Worm (Caenorhabditis elegans): ENCODE data around the gene gst-30.

ce11 chrII:4918501-4919021 lies 16.3 kb downstream of the gst-30 start:
- TF ChIP-seq cey-2 (tag; optimal IDR thresholded peaks at IDR 0.05; ENCODE audit: borderline replicate concordance, insufficient read depth) (no peak), daf-12 (tag; optimal IDR thresholded peaks at IDR 0.05) (no peak), aha-1 (tag) (no peak), mep-1 (tag; optimal IDR thresholded peaks at IDR 0.05) (no peak), ama-1 (optimal IDR thresholded peaks at IDR 0.05) (no peak), madf-5 (GFP tag; IDR thresholded peaks at IDR 0.05) (no peak), ceh-82 (tag; optimal IDR thresholded peaks at IDR 0.05) (no peak), mes-2 (tag; optimal IDR thresholded peaks at IDR 0.05; ENCODE audit: poor library complexity, severe bottlenecking) (no peak), nhr-48 (tag; optimal IDR thresholded peaks at IDR 0.05) (no peak), nhr-76 (tag; optimal IDR thresholded peaks at IDR 0.05) (no peak), ZK546.5 (tag; optimal IDR thresholded peaks at IDR 0.05) (no peak)

Measured in whole organism, L4 larva.